Worm (Caenorhabditis elegans) whole organism, L2 larva: ENCODE measurements around the gene str-240.

Experiments used
- alr-1 ChIP-seq: fragments of 150-350 bp; optimal IDR thresholded peaks from 2 replicates; lab custom pipeline; 2014; ENCODE audit warnings: missing biosample characterization, missing genetic modification characterization
- lin-11 ChIP-seq: fragments of 150-350 bp; sonication (generic microtip); optimal IDR thresholded peaks from 2 replicates; lab custom pipeline; 2014; ENCODE audit warnings: missing biosample characterization, missing genetic modification characterization, inconsistent platforms, mixed read lengths
- lin-13 ChIP-seq: fragments of 150-350 bp; optimal IDR thresholded peaks from 2 replicates; lab custom pipeline; 2014; ENCODE audit warnings: missing biosample characterization, missing genetic modification reagents, missing genetic modification characterization
- nhr-23 ChIP-seq: fragments of 150-350 bp; optimal IDR thresholded peaks from 2 replicates; lab custom pipeline; 2014; ENCODE audit warnings: missing biosample characterization, missing genetic modification reagents, missing genetic modification characterization
- unc-39 ChIP-seq: fragments of 150-350 bp; optimal IDR thresholded peaks from 2 replicates; lab custom pipeline; 2014; ENCODE audit warnings: missing biosample characterization, missing genetic modification characterization
- ztf-1 ChIP-seq: fragments of 200-800 bp; sonication (Bioruptor generic); conservative IDR thresholded peaks from 2 replicates; pipeline ENCODE4 v1.3.6; 2022; ENCODE audit warnings: missing genetic modification characterization, missing compliant biosample characterization
- ztf-4 ChIP-seq: fragments of 150-350 bp; optimal IDR thresholded peaks from 2 replicates; lab custom pipeline; 2014; ENCODE audit warnings: missing biosample characterization, missing genetic modification characterization

DNA sequence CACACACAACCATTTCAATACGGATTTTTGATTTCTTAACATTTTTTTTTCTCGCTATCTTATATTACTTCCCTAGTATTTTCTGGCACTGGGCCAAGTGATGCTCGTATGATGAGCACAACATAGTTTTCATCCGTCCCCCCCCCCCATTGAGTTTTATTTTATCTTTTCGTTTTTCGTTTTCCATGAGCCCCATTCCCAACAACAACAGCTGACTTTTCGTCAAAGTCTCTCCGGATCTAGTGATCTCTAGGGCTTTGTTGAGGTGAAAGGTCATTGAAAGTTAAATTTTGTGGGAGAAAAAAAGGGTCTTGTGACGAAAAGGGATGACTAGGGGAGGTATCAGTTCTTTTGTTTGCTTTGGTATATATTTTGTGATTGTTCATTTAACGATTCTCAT is 40.9 kb downstream of the str-240 start:
- TF ChIP-seq nhr-23 (tag; lab: Kevin White, UChicago) (no peak), lin-11 (tag; lab: Kevin White, UChicago) (no peak), alr-1 (tag; lab: Kevin White, UChicago) (no peak), lin-13 (GFP tag; lab: Kevin White, UChicago) (no peak), unc-39 (tag; lab: Kevin White, UChicago) (no peak), ztf-1 (GFP tag; lab: Robert Waterston, UW) (no peak), ztf-4 (tag; lab: Kevin White, UChicago) (no peak)
